Worm (Caenorhabditis elegans) whole organism, L4 larva: ENCODE results near the gene B0228.9.

Source experiments
- dmd-8 ChIP-seq: fragments of 200-800 bp; sonication (Bioruptor generic); IDR thresholded peaks from 2 replicates; pipeline ENCODE4 v1.3.6; 2022; ENCODE audit warnings: missing genetic modification characterization, missing compliant biosample characterization
- lin-15B ChIP-seq: fragments of 150-350 bp; sonication (generic microtip); optimal IDR thresholded peaks from 3 replicates; lab custom pipeline; 2014; ENCODE audit warnings: missing biosample characterization, missing genetic modification characterization
- nhr-76 ChIP-seq: fragments of 150-350 bp; optimal IDR thresholded peaks from 2 replicates; lab custom pipeline; 2014; ENCODE audit warnings: missing biosample characterization, missing genetic modification characterization
- snpc-4 ChIP-seq: fragments of 150-350 bp; optimal IDR thresholded peaks from 2 replicates; lab custom pipeline; 2014; ENCODE audit warnings: missing biosample characterization, missing genetic modification characterization
- unc-62 ChIP-seq, 3 experiments: fragments of 150-350 bp in 1 of 3; sonication (generic microtip); optimal IDR thresholded peaks in 2 of 3; peaks in 1 of 3; 1 replicate in 1 of 3; 2 replicates in 2 of 3; lab custom pipeline; 2014 to 2017; ENCODE audit warnings: missing biosample characterization in 3 of 3, missing genetic modification characterization in 3 of 3, missing genetic modification reagents in 3 of 3, missing genotype in 1 of 3

ce11 chrII:7773427-7773993, 10.0 kb upstream of the B0228.9 start:
- peak in 1 of 2 experiments; percentile 58 for TF ChIP-seq unc-62 (GFP tag; optimal IDR thresholded peaks at IDR 0.05 in 1 of 2; lab: Kevin White, UChicago)
- no peak for TF ChIP-seq unc-62 (tag; optimal IDR thresholded peaks at IDR 0.05; lab: Kevin White, UChicago)
- TF ChIP-seq dmd-8 (GFP tag; lab: Robert Waterston, UW): no peak
- TF ChIP-seq lin-15B (tag; lab: Kevin White, UChicago): no peak
- no peak for TF ChIP-seq snpc-4 (tag; lab: Kevin White, UChicago)
- no peak for TF ChIP-seq nhr-76 (tag; lab: Kevin White, UChicago)
